Worm (Caenorhabditis elegans): Measurements from ENCODE around the gene tag-243.

The tag-243 gene

DNA sequence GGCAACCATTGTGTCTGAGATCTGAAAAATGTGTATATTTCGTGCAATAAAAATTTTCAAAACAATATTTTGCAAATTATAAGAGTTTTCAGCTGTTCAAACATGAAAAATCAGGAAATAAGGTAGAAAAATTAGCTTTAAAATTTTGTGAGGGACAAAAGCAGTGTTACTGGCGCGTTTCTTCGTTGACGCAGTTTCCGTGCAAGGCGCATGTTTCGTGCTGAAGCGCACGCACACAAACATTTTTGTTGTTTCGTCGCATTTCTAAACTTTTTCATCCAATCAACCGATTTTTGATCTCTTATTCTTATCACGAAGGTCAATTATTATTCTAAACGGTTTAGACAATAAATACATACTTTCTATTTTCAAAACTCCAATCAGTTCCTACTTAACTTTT is 5.0 kb upstream of the tag-243 start, which contains the start of gene nifk-1:
Gene nifk-1 (minus strand): TSS at position 27 of the 400 bp plus-strand sequence.
- peak in 1 of 2 experiments; percentile 31 for TF ChIP-seq mdl-1 (tag; optimal IDR thresholded peaks at IDR 0.05)
- peak; percentile 29 for TF ChIP-seq blmp-1 (tag; optimal IDR thresholded peaks at IDR 0.05)
- peak; percentile 71 to 83 (median 80) for TF ChIP-seq dpl-1 (GFP tag; optimal IDR thresholded peaks at IDR 0.05)
- peak; percentile 67 for TF ChIP-seq rnt-1 (tag; optimal IDR thresholded peaks at IDR 0.05)
- peak; percentile 28 for TF ChIP-seq skn-1 (tag; optimal IDR thresholded peaks at IDR 0.05)
- peak; percentile 23 to 59 (median 43) for TF ChIP-seq ceh-82 (tag; optimal IDR thresholded peaks at IDR 0.05)
- peak; percentile 9 for TF ChIP-seq nhr-77 (tag; optimal IDR thresholded peaks at IDR 0.05)
- TF ChIP-seq nhr-28 (tag; optimal IDR thresholded peaks at IDR 0.05), result no peak
- TF ChIP-seq fos-1 (tag; optimal IDR thresholded peaks at IDR 0.05), result peak; percentile 10
- TF ChIP-seq snpc-4 (tag; optimal IDR thresholded peaks at IDR 0.05), result peak; percentile 15
- TF ChIP-seq grh-1 (GFP tag; IDR thresholded peaks at IDR 0.05), result no peak
- TF ChIP-seq ceh-8 (GFP tag; optimal IDR thresholded peaks at IDR 0.05), result no peak
- peak; percentile 80 for TF ChIP-seq C16A3.4 (tag; optimal IDR thresholded peaks at IDR 0.05)
- peak; percentile 49 for TF ChIP-seq unc-130 (tag; optimal IDR thresholded peaks at IDR 0.05)
- TF ChIP-seq ztf-11 (tag; optimal IDR thresholded peaks at IDR 0.05), result no peak
- TF ChIP-seq elt-2 (tag; optimal IDR thresholded peaks at IDR 0.05), result no peak
- TF ChIP-seq efl-1 (optimal IDR thresholded peaks at IDR 0.05), result peak; percentile 66 to 78
- TF ChIP-seq efl-1 (GFP tag; optimal IDR thresholded peaks at IDR 0.05 in 1 of 2), result peak; percentile 75 to 94
- TF ChIP-seq irx-1 (tag; optimal IDR thresholded peaks at IDR 0.05), result no peak
- TF ChIP-seq unc-86 (tag; optimal IDR thresholded peaks at IDR 0.05), result no peak
- TF ChIP-seq elt-3 (tag; optimal IDR thresholded peaks at IDR 0.05), result peak in 2 of 6 experiments; percentile 55 to 81
- peak; percentile 68 for TF ChIP-seq mep-1 (tag; optimal IDR thresholded peaks at IDR 0.05)
- no peak for TF ChIP-seq nhr-76 (tag; optimal IDR thresholded peaks at IDR 0.05)
- peak; percentile 83 for TF ChIP-seq nhr-85 (tag)
- TF ChIP-seq nhr-47 (tag; optimal IDR thresholded peaks at IDR 0.05), result peak; percentile 61
- no peak for TF ChIP-seq aha-1 (tag; optimal IDR thresholded peaks at IDR 0.05)
- no peak for TF ChIP-seq C04F5.9 (tag; optimal IDR thresholded peaks at IDR 0.05)
- no peak for TF ChIP-seq hlh-4 (tag; optimal IDR thresholded peaks at IDR 0.05)
- TF ChIP-seq zag-1 (tag; optimal IDR thresholded peaks at IDR 0.05), result no peak
- no peak for TF ChIP-seq ces-1 (GFP tag; optimal IDR thresholded peaks at IDR 0.05)
- TF ChIP-seq swsn-7 (tag; optimal IDR thresholded peaks at IDR 0.05), result peak; percentile 37
- no peak for TF ChIP-seq efl-3 (GFP tag; optimal IDR thresholded peaks at IDR 0.05)
- peak; percentile 21 for TF ChIP-seq jun-1 (tag; optimal IDR thresholded peaks at IDR 0.05)
- TF ChIP-seq tlp-1 (tag; optimal IDR thresholded peaks at IDR 0.05), result no peak
- TF ChIP-seq fkh-10 (GFP tag; optimal IDR thresholded peaks at IDR 0.05), result peak; percentile 10
- TF ChIP-seq lin-13 (GFP tag; optimal IDR thresholded peaks at IDR 0.05), result no peak
- peak; percentile 12 for TF ChIP-seq fkh-8 (tag; optimal IDR thresholded peaks at IDR 0.05)
- no peak for TF ChIP-seq ama-1 (optimal IDR thresholded peaks at IDR 0.05)
- peak; percentile 61 for TF ChIP-seq snu-23 (GFP tag; optimal IDR thresholded peaks at IDR 0.05)
- TF ChIP-seq tbx-2 (tag; optimal IDR thresholded peaks at IDR 0.05), result peak; percentile 37
- no peak for TF ChIP-seq isw-1 (GFP tag; IDR thresholded peaks at IDR 0.05)
- TF ChIP-seq nhr-19 (GFP tag; conservative IDR thresholded peaks at IDR 0.05), result peak; percentile 59
- peak; percentile 65 for TF ChIP-seq nhr-20 (tag; optimal IDR thresholded peaks at IDR 0.05)
- no peak for TF ChIP-seq lir-3 (tag; optimal IDR thresholded peaks at IDR 0.05; ENCODE audit: poor library complexity)
- TF ChIP-seq mab-9 (GFP tag; IDR thresholded peaks at IDR 0.05), result no peak
- TF ChIP-seq lin-15B (tag; optimal IDR thresholded peaks at IDR 0.05), result peak; percentile 19
- peak; percentile 51 for TF ChIP-seq nhr-90 (tag; optimal IDR thresholded peaks at IDR 0.05; ENCODE audit: poor library complexity)
- TF ChIP-seq lin-35 (GFP tag; optimal IDR thresholded peaks at IDR 0.05), result peak; percentile 75 to 86
- TF ChIP-seq F16B12.6 (tag; optimal IDR thresholded peaks at IDR 0.05), result peak; percentile 46
- peak; percentile 48 for TF ChIP-seq xbp-1 (tag; optimal IDR thresholded peaks at IDR 0.05)
- TF ChIP-seq lsy-2 (tag; optimal IDR thresholded peaks at IDR 0.05), result peak; percentile 75 to 84
- no peak for TF ChIP-seq mef-2 (tag; optimal IDR thresholded peaks at IDR 0.05)
- TF ChIP-seq nhr-71 (tag; optimal IDR thresholded peaks at IDR 0.05), result peak; percentile 73
- TF ChIP-seq unc-62 (GFP tag; optimal IDR thresholded peaks at IDR 0.05), result no peak

Data from whole organism, L1 larva.